Worm (Caenorhabditis elegans) whole organism, midembryonic: ENCODE results near the gene acn-1.

Source experiments
- T22C8.4 ChIP-seq: fragments of 200-800 bp; sonication (Bioruptor generic); IDR thresholded peaks from 2 replicates; pipeline ENCODE4 v1.3.6; 2022; ENCODE audit warnings: missing genetic modification characterization, missing compliant biosample characterization
- cog-1 ChIP-seq: sonication (generic microtip); optimal IDR thresholded peaks from 2 replicates; lab custom pipeline; 2016; ENCODE audit warnings: missing genetic modification characterization, missing compliant biosample characterization
- flt-1 ChIP-seq: fragments of 200-800 bp; sonication (Bioruptor generic); IDR thresholded peaks from 2 replicates; pipeline ENCODE4 v1.3.6; 2022; ENCODE audit warnings: missing genetic modification characterization, missing compliant biosample characterization
- klf-2 ChIP-seq: fragments of 200-800 bp; sonication (Bioruptor generic); conservative IDR thresholded peaks from 2 replicates; pipeline ENCODE4 v1.3.6; 2022; ENCODE audit warnings: missing genetic modification reagents, missing genetic modification characterization, missing compliant biosample characterization
- med-1 ChIP-seq: sonication (generic microtip); optimal IDR thresholded peaks from 2 replicates; lab custom pipeline; 2017; ENCODE audit warnings: missing genetic modification characterization, mild to moderate bottlenecking, missing compliant biosample characterization, antibody characterized with exemption, missing genetic modification reagents; ENCODE audit not compliant: insufficient read depth
- ref-1 ChIP-seq: fragments of 200-800 bp; sonication (Bioruptor generic); conservative IDR thresholded peaks from 2 replicates; pipeline ENCODE4 v1.3.6; 2022; ENCODE audit warnings: missing genetic modification reagents, missing genetic modification characterization, missing compliant biosample characterization
- tab-1 ChIP-seq: fragments of 200-800 bp; sonication (Bioruptor generic); IDR thresholded peaks from 2 replicates; pipeline ENCODE4 v1.3.6; 2022; ENCODE audit warnings: missing genetic modification characterization, missing compliant biosample characterization
- ztf-23 ChIP-seq: fragments of 200-800 bp; sonication (Bioruptor generic); IDR thresholded peaks from 2 replicates; pipeline ENCODE4 v1.3.6; 2022; ENCODE audit warnings: missing genetic modification reagents, missing genetic modification characterization, missing compliant biosample characterization
- ztf-29 ChIP-seq: fragments of 200-800 bp; sonication (Bioruptor generic); IDR thresholded peaks from 2 replicates; pipeline ENCODE4 v1.3.6; 2022; ENCODE audit warnings: missing genetic modification reagents, missing genetic modification characterization, missing compliant biosample characterization

Gene acn-1

DNA sequence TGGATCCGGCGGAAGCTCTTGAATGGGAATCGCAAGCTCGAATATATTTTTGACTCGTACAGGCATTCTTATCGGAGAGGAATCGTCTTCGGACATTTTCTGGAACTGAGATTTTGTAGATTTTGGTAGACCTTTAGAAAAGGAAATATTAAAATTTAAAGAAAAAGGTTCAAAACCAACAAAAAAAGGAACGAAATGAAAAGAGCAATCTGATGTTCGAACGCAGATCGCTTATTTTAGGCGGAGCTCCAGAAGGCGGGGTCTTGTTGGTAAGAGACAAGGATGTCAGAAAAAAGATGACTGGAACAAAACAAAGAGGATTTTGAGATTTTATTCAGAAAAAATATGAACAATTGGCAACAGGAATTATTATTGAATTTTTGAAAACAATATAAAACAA lies 10.1 kb upstream of the acn-1 start, which contains the start of gene C42D8.9:
Gene C42D8.9 (minus strand): TSS at position 101 of the 400 bp plus-strand sequence.
- TF ChIP-seq ref-1 (GFP tag; lab: Robert Waterston, UW) (no peak), cog-1 (tag; lab: Kevin White, UChicago) (no peak), klf-2 (GFP tag; lab: Robert Waterston, UW) (no peak), ztf-23 (GFP tag; lab: Robert Waterston, UW) (no peak), tab-1 (GFP tag; lab: Robert Waterston, UW) (no peak), med-1 (GFP tag; lab: Kevin White, UChicago) (no peak), ztf-29 (no peak), T22C8.4 (GFP tag; lab: Robert Waterston, UW) (no peak), flt-1 (no peak)

DNA sequence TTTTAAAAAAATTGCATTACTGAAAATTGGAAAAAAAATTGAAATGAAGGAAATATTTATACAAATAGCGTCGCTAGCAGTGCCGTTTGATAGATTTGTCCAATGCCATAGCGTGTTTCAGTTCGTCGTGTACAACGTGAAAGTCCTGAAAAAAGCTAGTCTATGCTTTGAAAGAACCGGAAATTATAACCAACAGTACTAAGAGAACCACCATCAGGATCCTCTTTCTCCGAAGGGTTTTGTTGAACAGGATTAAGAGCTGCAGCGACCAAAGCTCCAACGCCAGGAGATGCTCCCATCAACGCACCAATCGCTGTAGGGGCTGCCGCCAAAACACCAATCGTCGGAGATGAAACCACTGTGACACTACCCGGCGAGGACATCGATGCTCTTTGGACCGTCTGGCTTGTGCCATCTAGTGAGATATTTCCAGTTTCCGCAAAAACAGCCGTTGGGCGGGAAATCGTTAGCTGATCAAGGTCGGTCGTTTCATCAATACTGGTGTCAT lies 9.4 kb upstream of the acn-1 start:
- TF ChIP-seq klf-2 (GFP tag; lab: Robert Waterston, UW) (no peak), T22C8.4 (GFP tag; lab: Robert Waterston, UW) (no peak), ref-1 (GFP tag; lab: Robert Waterston, UW) (no peak)

DNA sequence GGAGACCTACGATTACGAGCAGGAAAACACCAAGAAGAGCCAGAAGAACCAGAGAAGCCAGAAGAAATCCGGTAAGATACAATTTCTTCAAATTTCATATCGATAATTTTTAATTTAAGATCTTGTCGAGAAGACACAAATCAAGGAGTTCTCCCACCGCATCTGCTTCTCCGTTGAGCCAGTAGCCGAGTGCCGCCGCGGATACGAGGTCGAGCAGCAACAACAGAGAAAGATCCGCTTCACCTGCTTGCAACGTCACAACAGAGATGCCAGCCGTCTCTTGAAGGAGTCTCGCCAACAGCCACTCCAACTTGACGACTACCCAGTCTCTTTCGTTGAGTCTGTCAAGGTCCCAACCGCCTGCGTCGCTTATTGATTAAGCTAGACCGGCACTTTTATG lies 8.8 kb upstream of the acn-1 start:
- TF ChIP-seq ztf-23 (GFP tag; lab: Robert Waterston, UW): no peak
- no peak for TF ChIP-seq cog-1 (tag; lab: Kevin White, UChicago)
- TF ChIP-seq flt-1: no peak
- no peak for TF ChIP-seq ref-1 (GFP tag; lab: Robert Waterston, UW)
- TF ChIP-seq klf-2 (GFP tag; lab: Robert Waterston, UW): no peak
- no peak for TF ChIP-seq tab-1 (GFP tag; lab: Robert Waterston, UW)
- no peak for TF ChIP-seq ztf-29
- TF ChIP-seq T22C8.4 (GFP tag; lab: Robert Waterston, UW): no peak
- TF ChIP-seq med-1 (GFP tag; lab: Kevin White, UChicago): no peak

DNA sequence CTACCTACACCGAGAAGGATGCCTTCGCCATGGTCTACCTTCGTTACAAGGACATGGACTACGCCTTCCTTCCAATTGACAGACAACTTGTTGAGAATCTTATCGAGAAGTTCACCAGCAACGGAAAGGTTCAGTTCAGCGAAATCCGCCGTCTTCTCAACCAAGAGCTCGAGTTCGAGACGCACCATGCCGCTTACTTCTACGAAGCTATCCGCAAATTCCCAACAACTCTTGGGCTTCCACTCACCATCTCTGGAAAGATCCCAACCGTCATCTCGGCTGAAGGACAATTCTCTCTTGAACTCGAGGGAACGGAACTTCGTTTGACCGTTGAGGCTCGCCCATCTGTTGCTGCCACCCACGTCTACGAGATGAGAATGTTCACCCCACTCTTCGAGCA lies 6.6 kb upstream of the acn-1 start:
- TF ChIP-seq ztf-29 (no peak), ref-1 (GFP tag; lab: Robert Waterston, UW) (no peak), T22C8.4 (GFP tag; lab: Robert Waterston, UW) (no peak), klf-2 (GFP tag; lab: Robert Waterston, UW) (no peak), med-1 (GFP tag; lab: Kevin White, UChicago) (no peak), tab-1 (GFP tag; lab: Robert Waterston, UW) (no peak), flt-1 (no peak), cog-1 (tag; lab: Kevin White, UChicago) (no peak), ztf-23 (GFP tag; lab: Robert Waterston, UW) (no peak)

DNA sequence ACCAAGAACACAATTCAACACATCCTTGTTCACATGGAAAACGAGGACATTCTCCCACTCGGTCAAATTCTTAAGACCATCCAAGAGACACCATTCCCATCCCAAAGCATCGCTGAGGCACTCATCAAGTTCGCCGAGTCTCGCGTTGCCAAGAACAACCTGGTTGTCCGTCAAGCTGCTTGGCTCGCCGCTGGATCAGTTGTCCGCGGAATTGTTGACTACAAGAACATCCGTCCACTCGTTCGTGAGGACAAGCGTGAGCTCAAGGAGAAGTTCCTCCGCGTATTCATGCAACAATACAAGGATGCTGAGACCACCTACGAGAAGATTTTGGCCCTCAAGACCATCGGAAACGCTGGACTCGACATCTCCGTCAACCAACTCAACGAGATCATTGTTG lies 5.5 kb upstream of the acn-1 start:
- TF ChIP-seq ztf-23 (GFP tag; lab: Robert Waterston, UW) (no peak), tab-1 (GFP tag; lab: Robert Waterston, UW) (no peak), ztf-29 (no peak), cog-1 (tag; lab: Kevin White, UChicago) (no peak), T22C8.4 (GFP tag; lab: Robert Waterston, UW) (no peak), flt-1 (no peak), med-1 (GFP tag; lab: Kevin White, UChicago) (no peak), ref-1 (GFP tag; lab: Robert Waterston, UW) (no peak), klf-2 (GFP tag; lab: Robert Waterston, UW) (no peak)

DNA sequence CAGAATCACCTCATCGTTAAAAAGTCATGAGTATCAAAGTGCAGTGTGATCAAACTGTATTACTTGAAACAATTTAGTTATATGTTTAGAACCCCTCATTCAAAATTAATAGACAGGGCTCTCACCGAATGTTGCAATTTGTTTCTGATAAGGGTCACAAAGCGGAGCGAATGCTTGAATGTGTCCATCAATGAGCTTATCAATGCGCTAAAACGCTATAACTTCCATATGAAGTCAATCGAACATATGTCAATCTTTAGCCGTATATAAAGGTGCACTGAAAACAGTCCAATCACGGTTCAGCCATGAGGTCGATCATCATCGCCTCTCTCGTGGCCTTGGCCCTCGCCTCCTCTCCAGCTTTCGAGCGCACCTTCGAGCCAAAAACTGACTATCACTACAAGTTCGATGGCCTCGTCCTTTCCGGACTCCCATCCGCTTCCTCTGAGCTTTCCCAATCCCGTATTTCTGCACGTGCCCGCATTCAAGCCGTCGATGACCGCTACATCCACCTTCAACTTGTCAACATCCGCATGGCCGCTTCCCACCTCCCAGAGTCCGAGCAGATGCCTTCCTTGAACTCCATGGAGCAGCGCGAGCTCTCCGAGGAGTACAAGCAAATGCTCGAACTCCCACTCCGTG lies 4.0 kb upstream of the acn-1 start, which contains the start of gene vit-2:
Gene vit-2 (plus strand): TSS at position 305 of the 642 bp plus-strand sequence.
- TF ChIP-seq ztf-29 (no peak), klf-2 (GFP tag; lab: Robert Waterston, UW) (no peak)

DNA sequence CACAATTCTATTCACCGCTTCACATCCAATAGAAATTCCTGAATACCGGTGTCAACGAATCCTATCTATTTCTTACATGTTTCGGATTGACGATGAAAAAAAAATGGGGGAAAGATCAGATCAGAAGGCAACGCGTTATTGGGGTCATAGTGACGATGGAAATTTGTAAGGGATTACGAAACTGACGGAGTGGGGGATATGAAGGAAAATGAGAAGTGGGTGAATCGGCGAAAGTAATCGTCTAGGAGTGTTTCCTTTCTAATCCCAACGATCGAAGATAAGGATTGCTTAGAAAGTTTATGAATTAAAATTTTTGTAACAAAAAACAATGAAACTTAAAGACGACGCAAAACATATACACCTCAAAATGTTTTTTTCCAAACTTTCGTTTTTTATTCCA lies 2.1 kb upstream of the acn-1 start:
- TF ChIP-seq flt-1 (no peak), ref-1 (GFP tag; lab: Robert Waterston, UW) (no peak), ztf-29 (no peak), T22C8.4 (GFP tag; lab: Robert Waterston, UW) (no peak), cog-1 (tag; lab: Kevin White, UChicago) (no peak), tab-1 (GFP tag; lab: Robert Waterston, UW) (no peak), med-1 (GFP tag; lab: Kevin White, UChicago) (no peak), klf-2 (GFP tag; lab: Robert Waterston, UW) (no peak), ztf-23 (GFP tag; lab: Robert Waterston, UW) (no peak)

DNA sequence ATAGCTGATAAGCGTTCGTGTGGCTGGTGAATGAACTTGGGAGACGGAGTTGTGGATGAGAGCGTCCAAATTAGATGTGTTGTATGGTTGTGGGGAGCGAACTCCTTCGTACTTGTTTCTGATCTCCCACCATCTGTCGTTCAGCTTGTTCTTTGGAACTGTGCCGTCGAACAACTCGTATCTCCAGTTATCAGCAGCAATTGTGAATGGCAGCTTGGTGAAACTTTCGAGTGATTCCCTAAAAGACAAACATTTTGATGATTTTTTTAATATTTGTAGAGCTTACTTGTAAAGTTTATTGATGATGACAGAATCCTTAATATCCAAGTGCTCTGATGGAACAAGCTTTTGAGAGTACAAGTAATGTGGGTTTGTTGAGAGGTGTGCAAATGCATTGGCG lies 2.9 kb downstream of the acn-1 start:
- TF ChIP-seq ref-1 (GFP tag; lab: Robert Waterston, UW): no peak
- TF ChIP-seq cog-1 (tag; lab: Kevin White, UChicago): no peak
- TF ChIP-seq tab-1 (GFP tag; lab: Robert Waterston, UW): no peak

DNA sequence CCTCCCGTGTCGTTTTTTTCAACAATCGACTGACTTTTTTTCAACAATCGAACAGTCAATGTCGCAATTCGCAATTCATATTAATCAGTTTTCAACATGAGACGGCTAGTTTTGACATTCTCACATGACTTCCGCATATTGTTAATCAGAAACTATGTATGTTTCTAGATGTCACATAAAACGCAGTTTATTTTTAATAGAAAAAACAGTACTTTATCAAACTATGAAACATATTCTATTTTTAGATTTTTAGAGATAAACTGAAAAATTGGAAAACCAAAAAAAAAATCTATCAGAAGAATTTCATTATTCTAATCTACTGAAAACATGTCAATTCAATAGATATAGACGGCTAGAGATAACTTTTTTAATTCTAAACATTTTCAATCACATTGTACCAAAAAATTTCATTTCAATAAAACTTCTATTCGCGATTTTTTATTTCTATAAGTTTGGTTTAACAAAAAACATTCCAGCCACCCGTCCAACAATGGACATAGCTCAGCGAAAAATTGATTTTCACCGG lies 9.4 kb downstream of the acn-1 start, which contains the start of gene pnk-4:
Gene pnk-4 (plus strand): TSS at position 476 of the 526 bp plus-strand sequence.
- TF ChIP-seq T22C8.4 (GFP tag; lab: Robert Waterston, UW) (no peak), flt-1 (no peak), cog-1 (tag; lab: Kevin White, UChicago) (no peak), ztf-29 (no peak), klf-2 (GFP tag; lab: Robert Waterston, UW) (no peak), ref-1 (GFP tag; lab: Robert Waterston, UW) (no peak), ztf-23 (GFP tag; lab: Robert Waterston, UW) (no peak)

DNA sequence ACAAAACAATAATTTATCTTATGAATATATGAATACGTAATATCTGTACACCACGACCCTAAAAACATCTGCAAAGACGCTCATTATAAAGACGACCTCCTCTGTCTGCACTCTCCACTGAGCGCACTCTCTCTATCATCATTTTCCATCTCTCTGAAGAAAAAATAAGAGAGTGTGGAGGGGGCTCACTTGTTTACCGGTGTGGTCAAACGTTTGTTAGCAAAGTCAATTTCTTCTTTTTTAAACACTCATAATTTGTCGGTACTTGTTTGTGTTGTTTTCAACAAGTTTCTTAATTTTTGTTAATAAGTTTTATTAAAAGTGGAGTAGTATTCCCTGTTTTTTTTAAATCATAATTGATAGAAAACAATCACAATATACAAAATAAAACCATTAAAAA lies 10.7 kb downstream of the acn-1 start:
- TF ChIP-seq flt-1: no peak
- no peak for TF ChIP-seq med-1 (GFP tag; lab: Kevin White, UChicago)
- TF ChIP-seq cog-1 (tag; lab: Kevin White, UChicago): no peak
- TF ChIP-seq ztf-29: no peak
- no peak for TF ChIP-seq klf-2 (GFP tag; lab: Robert Waterston, UW)
- no peak for TF ChIP-seq ztf-23 (GFP tag; lab: Robert Waterston, UW)
- TF ChIP-seq T22C8.4 (GFP tag; lab: Robert Waterston, UW): no peak
- no peak for TF ChIP-seq ref-1 (GFP tag; lab: Robert Waterston, UW)
- TF ChIP-seq tab-1 (GFP tag; lab: Robert Waterston, UW): no peak
